Worm (Caenorhabditis elegans): ENCODE results near the gene grl-9.

DNA sequence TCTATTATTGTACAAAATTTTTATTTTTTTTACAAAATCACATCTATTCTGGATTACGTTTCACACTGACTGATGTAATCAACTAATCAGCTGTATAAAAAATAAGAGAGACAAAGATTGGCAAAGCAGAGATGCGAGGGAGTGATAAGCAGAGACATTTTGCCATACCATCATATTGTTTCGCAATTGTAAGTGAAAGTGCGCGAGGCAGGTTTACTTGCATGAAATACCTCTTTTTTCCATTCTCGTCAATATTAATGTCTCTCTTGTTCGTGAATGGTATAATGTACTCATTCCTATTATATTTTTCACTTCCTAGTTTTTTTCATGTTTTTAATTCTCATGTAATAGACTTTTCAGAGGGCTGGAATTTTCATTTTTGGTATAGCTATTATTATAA, 5.4 kb upstream of the grl-9 start:
- TF ChIP-seq snpc-4 (tag; optimal IDR thresholded peaks at IDR 0.05) (no peak), nhr-76 (tag; optimal IDR thresholded peaks at IDR 0.05) (no peak), cnd-1 (tag; optimal IDR thresholded peaks at IDR 0.05) (no peak), ztf-11 (tag; optimal IDR thresholded peaks at IDR 0.05) (no peak)

Measured in whole organism, mixed stage, embryonic.